Fruit fly (Drosophila melanogaster) whole organism, embryonic: ENCODE results near the gene CG3071.

ENCODE experiments used
- B-H2 ChIP-seq: fragments of 200-800 bp; sonication (Bioruptor generic); optimal IDR thresholded peaks from 2 replicates; lab custom pipeline; 2018; ENCODE audit warnings: missing biosample characterization, mild to moderate bottlenecking, missing genetic modification characterization
- Bteb2 ChIP-seq: fragments of 200-800 bp; sonication (Bioruptor generic); optimal IDR thresholded peaks from 2 replicates; lab custom pipeline; 2016; ENCODE audit warnings: missing biosample characterization, missing genetic modification characterization
- CG10565 ChIP-seq: fragments of 200-800 bp; sonication (Bioruptor generic); optimal IDR thresholded peaks from 3 replicates; lab custom pipeline; 2016; ENCODE audit warnings: missing biosample characterization, mild to moderate bottlenecking, missing genetic modification characterization
- CG10959 ChIP-seq: fragments of 200-800 bp; sonication (Bioruptor generic); IDR thresholded peaks from 2 replicates; pipeline ENCODE4 v1.3.6; 2022; ENCODE audit warnings: missing biosample characterization, missing genetic modification characterization
- CG10979 ChIP-seq: fragments of 200-800 bp; sonication (Bioruptor generic); optimal IDR thresholded peaks from 2 replicates; lab custom pipeline; 2018; ENCODE audit warnings: missing biosample characterization, mild to moderate bottlenecking, missing genetic modification characterization, moderate library complexity
- CG12299 ChIP-seq: fragments of 200-800 bp; sonication (Bioruptor generic); optimal IDR thresholded peaks from 2 replicates; lab custom pipeline; 2018; ENCODE audit warnings: missing biosample characterization, mild to moderate bottlenecking, missing genetic modification characterization
- CG12744 ChIP-seq: fragments of 200-800 bp; sonication (Bioruptor generic); optimal IDR thresholded peaks from 2 replicates; lab custom pipeline; 2016; ENCODE audit warnings: missing biosample characterization, missing genetic modification characterization
- CG14050 ChIP-seq: fragments of 200-800 bp; sonication (Bioruptor generic); IDR thresholded peaks from 3 replicates; pipeline ENCODE4 v1.3.6; 2022; ENCODE audit warnings: missing biosample characterization, missing genetic modification characterization
- CG14441 ChIP-seq: fragments of 200-800 bp; sonication (Bioruptor generic); IDR thresholded peaks from 2 replicates; pipeline ENCODE4 v1.3.6; 2022; ENCODE audit warnings: missing biosample characterization, missing genetic modification characterization
- CG15696 ChIP-seq: fragments of 200-800 bp; sonication (Bioruptor generic); optimal IDR thresholded peaks from 2 replicates; lab custom pipeline; 2019; ENCODE audit warnings: missing biosample characterization, mild to moderate bottlenecking, missing genetic modification characterization, moderate library complexity
- CG1647 ChIP-seq: fragments of 200-800 bp; sonication (Bioruptor generic); optimal IDR thresholded peaks from 3 replicates; lab custom pipeline; 2016; ENCODE audit warnings: missing biosample characterization, missing genetic modification characterization
- CG17912 ChIP-seq: fragments of 200-800 bp; sonication (Bioruptor generic); optimal IDR thresholded peaks from 2 replicates; lab custom pipeline; 2018; ENCODE audit warnings: missing biosample characterization, mild to moderate bottlenecking, missing genetic modification characterization
- CG30403 ChIP-seq: fragments of 200-800 bp; sonication (Bioruptor generic); optimal IDR thresholded peaks from 3 replicates; lab custom pipeline; 2016; ENCODE audit warnings: missing biosample characterization, missing genetic modification characterization
- CG31365 ChIP-seq: fragments of 200-800 bp; sonication (Bioruptor generic); optimal IDR thresholded peaks from 2 replicates; lab custom pipeline; 2018; ENCODE audit warnings: missing biosample characterization, mild to moderate bottlenecking, missing genetic modification characterization
- CG42726 ChIP-seq: fragments of 200-800 bp; sonication (Bioruptor generic); IDR thresholded peaks from 2 replicates; pipeline ENCODE4 v1.3.6; 2022; ENCODE audit warnings: missing biosample characterization, missing genetic modification characterization; ENCODE audit not compliant: partially characterized antibody
- CG6654 ChIP-seq: fragments of 200-800 bp; sonication (Bioruptor generic); optimal IDR thresholded peaks from 2 replicates; lab custom pipeline; 2017; ENCODE audit warnings: missing biosample characterization, mild to moderate bottlenecking, missing genetic modification characterization
- CG7271 ChIP-seq: fragments of 200-800 bp; sonication (Bioruptor generic); optimal IDR thresholded peaks from 2 replicates; lab custom pipeline; 2018; ENCODE audit warnings: missing biosample characterization, mild to moderate bottlenecking, missing genetic modification characterization, moderate library complexity
- CG7357 ChIP-seq: fragments of 200-800 bp; sonication (Bioruptor generic); IDR thresholded peaks from 3 replicates; pipeline ENCODE4 v1.3.6; 2022; ENCODE audit warnings: missing biosample characterization, missing genetic modification characterization
- CG8290 ChIP-seq, 3 experiments: fragments of 200-800 bp; sonication (Bioruptor generic); optimal IDR thresholded peaks; 2 replicates each; lab custom pipeline; 2016 to 2019; ENCODE audit warnings: missing biosample characterization in 3 of 3, missing genetic modification characterization in 3 of 3, mild to moderate bottlenecking in 2 of 3, moderate library complexity in 1 of 3
- CG9215 ChIP-seq: fragments of 200-800 bp; sonication (Bioruptor generic); IDR thresholded peaks from 2 replicates; pipeline ENCODE4 v1.3.6; 2022; ENCODE audit warnings: missing biosample characterization, missing genetic modification characterization
- CG9609 ChIP-seq: fragments of 200-800 bp; sonication (Bioruptor generic); optimal IDR thresholded peaks from 3 replicates; lab custom pipeline; 2016; ENCODE audit warnings: missing biosample characterization, missing genetic modification characterization
- D19A ChIP-seq: fragments of 200-800 bp; optimal IDR thresholded peaks from 3 replicates; lab custom pipeline; 2019; ENCODE audit warnings: missing biosample characterization, mild to moderate bottlenecking, missing genetic modification characterization, moderate library complexity
- Dfd ChIP-seq, 2 experiments: fragments of >200 bp; optimal IDR thresholded peaks; 2 replicates each; lab custom pipeline; 2017; ENCODE audit warnings: missing biosample characterization in 2 of 2, missing genetic modification characterization in 2 of 2
- Dip2 ChIP-seq: fragments of 200-800 bp; sonication (Bioruptor generic); IDR thresholded peaks from 2 replicates; pipeline ENCODE4 v1.3.6; 2022; ENCODE audit warnings: missing biosample characterization, missing genetic modification characterization
- Hsf ChIP-seq: fragments of 200-800 bp; sonication (Bioruptor generic); optimal IDR thresholded peaks from 3 replicates; lab custom pipeline; 2016; ENCODE audit warnings: missing biosample characterization, missing genetic modification characterization
- Myb ChIP-seq: fragments of 200-800 bp; sonication (Bioruptor generic); optimal IDR thresholded peaks from 2 replicates; lab custom pipeline; 2016; ENCODE audit warnings: missing biosample characterization, missing genetic modification characterization
- NC2α ChIP-seq: fragments of 200-800 bp; sonication (Bioruptor generic); optimal IDR thresholded peaks from 2 replicates; lab custom pipeline; 2016; ENCODE audit warnings: missing biosample characterization, missing genetic modification characterization
- Nf-YC ChIP-seq: fragments of 200-800 bp; optimal IDR thresholded peaks from 3 replicates; lab custom pipeline; 2019; ENCODE audit warnings: missing biosample characterization, mild to moderate bottlenecking, missing genetic modification characterization, moderate library complexity
- Scr ChIP-seq: fragments of 200-800 bp; sonication (Bioruptor generic); IDR thresholded peaks from 2 replicates; pipeline ENCODE4 v1.3.6; 2022; ENCODE audit warnings: missing biosample characterization, missing genetic modification characterization; ENCODE audit not compliant: partially characterized antibody
- al ChIP-seq: fragments of 200-800 bp; sonication (Bioruptor generic); IDR thresholded peaks from 2 replicates; pipeline ENCODE4 v1.3.6; 2022; ENCODE audit warnings: missing biosample characterization, missing genetic modification characterization
- bab2 ChIP-seq: fragments of 200-800 bp; sonication (Bioruptor generic); optimal IDR thresholded peaks from 2 replicates; lab custom pipeline; 2016; ENCODE audit warnings: missing biosample characterization, missing genetic modification characterization
- bowl ChIP-seq: fragments of 200-800 bp; sonication (Bioruptor generic); IDR thresholded peaks from 2 replicates; pipeline ENCODE4 v1.3.6; 2022; ENCODE audit warnings: missing biosample characterization, missing genetic modification characterization
- chm ChIP-seq: fragments of 200-800 bp; sonication (Bioruptor generic); IDR thresholded peaks from 2 replicates; pipeline ENCODE4 v1.3.6; 2022; ENCODE audit warnings: missing biosample characterization, missing genetic modification characterization
- croc ChIP-seq: fragments of 200-800 bp; sonication (Bioruptor generic); conservative IDR thresholded peaks from 3 replicates; pipeline ENCODE4 v1.3.6; 2022; ENCODE audit warnings: missing biosample characterization, missing genetic modification characterization
- en ChIP-seq: fragments of 200-800 bp; sonication (Bioruptor generic); optimal IDR thresholded peaks from 2 replicates; lab custom pipeline; 2016; ENCODE audit warnings: missing biosample characterization, missing genetic modification characterization
- exex ChIP-seq: fragments of 200-800 bp; sonication (Bioruptor generic); optimal IDR thresholded peaks from 4 replicates; lab custom pipeline; 2018; ENCODE audit warnings: missing biosample characterization, mild to moderate bottlenecking, missing genetic modification characterization, moderate library complexity
- gcm2 ChIP-seq: fragments of 200-800 bp; sonication (Bioruptor generic); optimal IDR thresholded peaks from 2 replicates; lab custom pipeline; 2016; ENCODE audit warnings: missing biosample characterization, missing genetic modification characterization
- ham ChIP-seq: fragments of 200-800 bp; sonication (Bioruptor generic); IDR thresholded peaks from 2 replicates; pipeline ENCODE4 v1.3.6; 2022; ENCODE audit warnings: missing biosample characterization, missing genetic modification characterization
- nmo ChIP-seq: fragments of 200-800 bp; sonication (Bioruptor generic); optimal IDR thresholded peaks from 2 replicates; lab custom pipeline; 2018; ENCODE audit warnings: missing biosample characterization, mild to moderate bottlenecking, missing genetic modification characterization, moderate library complexity
- org-1 ChIP-seq: fragments of 200-800 bp; sonication (Bioruptor generic); optimal IDR thresholded peaks from 2 replicates; lab custom pipeline; 2017; ENCODE audit warnings: missing biosample characterization, missing genetic modification characterization
- pfk ChIP-seq: fragments of 200-800 bp; sonication (Bioruptor generic); optimal IDR thresholded peaks from 2 replicates; lab custom pipeline; 2018; ENCODE audit warnings: missing biosample characterization, mild to moderate bottlenecking, missing genetic modification characterization, moderate library complexity
- repo ChIP-seq: fragments of 200-800 bp; sonication (Bioruptor generic); optimal IDR thresholded peaks from 2 replicates; lab custom pipeline; 2016; ENCODE audit warnings: missing biosample characterization, missing genetic modification characterization
- salm ChIP-seq: fragments of 200-800 bp; sonication (Bioruptor generic); optimal IDR thresholded peaks from 2 replicates; lab custom pipeline; 2018; ENCODE audit warnings: missing biosample characterization, mild to moderate bottlenecking, missing genetic modification characterization
- sd ChIP-seq: fragments of 200-800 bp; sonication (Bioruptor generic); optimal IDR thresholded peaks from 3 replicates; lab custom pipeline; 2018; ENCODE audit warnings: missing biosample characterization, mild to moderate bottlenecking, missing genetic modification characterization, moderate library complexity
- slou ChIP-seq: fragments of 200-800 bp; sonication (Bioruptor generic); optimal IDR thresholded peaks from 3 replicates; lab custom pipeline; 2016; ENCODE audit warnings: missing biosample characterization, missing genetic modification characterization
- trem ChIP-seq: fragments of 200-800 bp; optimal IDR thresholded peaks from 3 replicates; lab custom pipeline; 2019; ENCODE audit warnings: missing biosample characterization, mild to moderate bottlenecking, missing genetic modification characterization, moderate library complexity
- usp ChIP-seq: fragments of >200 bp; optimal IDR thresholded peaks from 2 replicates; lab custom pipeline; 2017; ENCODE audit warnings: missing biosample characterization, missing genetic modification characterization
- wek ChIP-seq: fragments of 200-800 bp; sonication (Bioruptor generic); optimal IDR thresholded peaks from 3 replicates; lab custom pipeline; 2018; ENCODE audit warnings: missing biosample characterization, mild to moderate bottlenecking, missing genetic modification characterization, moderate library complexity
- wor ChIP-seq: fragments of 200-800 bp; sonication (Bioruptor generic); IDR thresholded peaks from 2 replicates; pipeline ENCODE4 v1.3.6; 2022; ENCODE audit warnings: missing biosample characterization, missing genetic modification characterization
- zfh1 ChIP-seq: fragments of 200-800 bp; sonication (Bioruptor generic); IDR thresholded peaks from 3 replicates; pipeline ENCODE4 v1.3.6; 2022; ENCODE audit warnings: missing biosample characterization, missing genetic modification characterization

The CG3071 gene

DNA sequence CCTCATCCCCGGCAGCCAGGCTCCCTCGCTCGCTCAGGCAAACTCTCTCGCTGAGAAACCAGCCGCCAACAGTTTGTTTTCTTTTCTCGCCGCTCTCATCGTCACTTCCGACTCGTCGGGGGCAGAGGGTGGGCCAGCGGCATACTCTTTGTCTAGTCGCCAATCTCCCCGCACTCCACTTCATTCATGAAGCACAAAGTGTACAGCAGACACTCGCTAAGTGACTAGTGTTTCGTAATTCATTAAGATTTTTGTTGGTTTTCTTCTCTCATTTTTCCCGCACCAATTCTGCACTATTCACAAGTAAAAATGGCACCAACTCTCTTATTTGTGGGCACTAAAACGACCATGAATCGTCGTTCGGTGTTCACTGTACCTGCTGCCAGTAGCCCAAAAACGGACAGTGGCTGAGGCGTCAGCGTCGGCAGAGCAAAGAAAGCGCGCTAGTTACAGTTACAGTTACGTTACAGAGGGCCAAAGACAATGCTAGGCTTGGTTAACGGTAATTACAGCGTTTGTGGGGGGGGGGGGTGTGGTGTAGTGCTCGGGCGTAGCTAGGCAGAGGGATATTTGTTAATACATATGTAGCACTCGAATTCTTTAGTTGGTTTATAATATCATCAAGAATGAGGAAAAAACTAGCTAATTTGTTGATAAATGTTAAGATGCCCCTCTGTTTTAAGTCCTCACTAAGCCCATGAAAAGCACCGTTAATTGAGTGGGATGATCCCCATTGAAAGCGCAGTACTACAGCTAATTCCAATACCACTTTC is 35.0 kb downstream of the CG3071 start (continued):
- TF ChIP-seq en (GFP tag; lab: Kevin White, UChicago) = peak; percentile 98
- peak; percentile 97 for TF ChIP-seq CG17912 (GFP tag; lab: Kevin White, UChicago)
- TF ChIP-seq org-1 (GFP tag; lab: Kevin White, UChicago) = peak; percentile 99
- peak; percentile 99 for TF ChIP-seq bab2 (GFP tag; lab: Kevin White, UChicago)
- peak; percentile 98 for TF ChIP-seq salm (tag; lab: Kevin White, UChicago)
- TF ChIP-seq Scr = no peak
- peak; percentile 99 for TF ChIP-seq chm
- peak; percentile 94 for TF ChIP-seq slou (GFP tag; lab: Kevin White, UChicago)
- TF ChIP-seq CG15696 (tag; lab: Kevin White, UChicago) = peak; percentile 88
- peak; percentile 98 for TF ChIP-seq NC2α (GFP tag; lab: Kevin White, UChicago)
- TF ChIP-seq usp = no peak
- peak; percentile 93 for TF ChIP-seq B-H2 (GFP tag; lab: Kevin White, UChicago)
- peak; percentile 89 for TF ChIP-seq exex (tag; lab: Kevin White, UChicago)
- TF ChIP-seq repo (GFP tag; lab: Kevin White, UChicago) = peak; percentile 99
- TF ChIP-seq CG10959 (GFP tag; lab: Robert Waterston, UW) = peak; percentile 97
- peak; percentile 99 for TF ChIP-seq CG14441 (GFP tag; lab: Robert Waterston, UW)
- peak; percentile 92 for TF ChIP-seq al (GFP tag; lab: Robert Waterston, UW)
- peak; percentile 98 for TF ChIP-seq Bteb2
- peak; percentile 93 for TF ChIP-seq Myb (GFP tag; lab: Kevin White, UChicago)
- TF ChIP-seq sd = peak; percentile 94
- TF ChIP-seq Dfd (GFP tag; optimal IDR thresholded peaks at IDR 0.05; lab: Kevin White, UChicago) = no peak
- TF ChIP-seq wek (GFP tag; lab: Kevin White, UChicago) = peak; percentile 94
- TF ChIP-seq CG30403 = peak; percentile 99
- TF ChIP-seq nmo (GFP tag; lab: Kevin White, UChicago) = peak; percentile 98
- TF ChIP-seq ham = peak; percentile 87
- peak; percentile 99 for TF ChIP-seq CG9609 (GFP tag; lab: Kevin White, UChicago)
- TF ChIP-seq pfk (GFP tag; lab: Kevin White, UChicago) = peak; percentile 21
- peak; percentile 92 for TF ChIP-seq CG6654 (GFP tag; lab: Kevin White, UChicago)
- TF ChIP-seq CG7271 (tag; lab: Kevin White, UChicago) = peak; percentile 85
- TF ChIP-seq bowl (GFP tag; lab: Robert Waterston, UW) = peak; percentile 96
- peak; percentile 92 for TF ChIP-seq CG31365 (tag; lab: Kevin White, UChicago)
- TF ChIP-seq CG12744 (GFP tag; lab: Kevin White, UChicago) = peak; percentile 97
- no peak for TF ChIP-seq CG42726 (GFP tag; lab: Robert Waterston, UW)
- TF ChIP-seq CG9215 (GFP tag; lab: Robert Waterston, UW) = peak; percentile 95
- peak; percentile 99 for TF ChIP-seq zfh1 (GFP tag; lab: Robert Waterston, UW)
- TF ChIP-seq CG10565 (GFP tag; lab: Kevin White, UChicago) = peak; percentile 95
- peak; percentile 85 for TF ChIP-seq Nf-YC (tag; lab: Kevin White, UChicago)
- peak; percentile 99 for TF ChIP-seq wor (GFP tag; lab: Robert Waterston, UW)
- TF ChIP-seq Dip2 (GFP tag; lab: Robert Waterston, UW) = peak; percentile 70; the same call in 1 of the 2 replicates
- TF ChIP-seq D19A (tag; lab: Kevin White, UChicago) = peak; percentile 96
- peak; percentile 99 for TF ChIP-seq CG1647 (GFP tag; lab: Kevin White, UChicago)
- peak; percentile 97 for TF ChIP-seq croc (GFP tag; lab: Robert Waterston, UW)
- peak; percentile 97 for TF ChIP-seq CG12299
- TF ChIP-seq CG14050 (GFP tag; lab: Robert Waterston, UW) = peak; percentile 98
- peak; percentile 99 for TF ChIP-seq Hsf (GFP tag; lab: Kevin White, UChicago)
- peak; percentile 97 for TF ChIP-seq CG8290 (GFP tag; optimal IDR thresholded peaks at IDR 0.05; lab: Kevin White, UChicago)
- TF ChIP-seq CG8290 (tag; optimal IDR thresholded peaks at IDR 0.05; lab: Kevin White, UChicago) = peak; percentile 90 to 100
- TF ChIP-seq gcm2 (GFP tag; lab: Kevin White, UChicago) = peak; percentile 96
- peak; percentile 94 for TF ChIP-seq trem (tag; lab: Kevin White, UChicago)
- TF ChIP-seq CG10979 (tag; lab: Kevin White, UChicago) = peak; percentile 97
- TF ChIP-seq CG7357 (GFP tag; lab: Robert Waterston, UW) = peak; percentile 93
